Worm (Caenorhabditis elegans): ENCODE measurements around the gene T26H8.5.

DNA sequence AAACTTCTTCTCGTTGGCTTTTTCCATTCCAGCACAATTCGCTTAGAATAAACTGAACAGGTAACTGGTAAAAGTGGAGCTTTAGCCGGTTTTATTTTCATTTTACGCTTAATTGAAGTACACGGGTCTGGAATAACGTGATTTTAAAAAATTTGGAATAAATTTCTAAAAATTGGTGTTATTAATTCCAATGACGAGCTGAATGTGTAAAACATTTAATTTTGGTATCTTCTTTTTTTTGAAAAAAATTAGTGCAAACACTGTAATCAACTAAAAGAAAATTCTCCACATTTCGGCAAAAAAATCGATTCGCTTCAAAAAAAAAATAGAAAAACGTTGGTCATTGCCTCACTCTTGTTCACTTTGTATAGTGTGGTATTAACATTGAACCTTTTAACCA lies 33.1 kb downstream of the T26H8.5 start, which contains the start of gene T10H4.4:
- no peak for TF ChIP-seq ceh-16 (tag; optimal IDR thresholded peaks at IDR 0.05)
- no peak for TF ChIP-seq elt-3 (tag; optimal IDR thresholded peaks at IDR 0.05)
- no peak for TF ChIP-seq unc-62 (GFP tag; optimal IDR thresholded peaks at IDR 0.05)
- TF ChIP-seq nhr-28 (tag; optimal IDR thresholded peaks at IDR 0.05) = no peak
- no peak for TF ChIP-seq nhr-12 (tag; optimal IDR thresholded peaks at IDR 0.05)
- TF ChIP-seq ztf-11 (tag; optimal IDR thresholded peaks at IDR 0.05) = no peak

Measured in whole organism, L3 larva.